Fruit fly (Drosophila melanogaster) whole organism: ENCODE data around the gene Gad1.

ENCODE experiments used
- CG8478 ChIP-seq: fragments of >200 bp; optimal IDR thresholded peaks from 2 replicates; lab custom pipeline; 2018; ENCODE audit warnings: inconsistent platforms
- EcR ChIP-seq, 2 experiments: fragments of >200 bp; optimal IDR thresholded peaks; 2 replicates each; lab custom pipeline; 2017; ENCODE audit warnings: missing biosample characterization in 2 of 2, missing genetic modification characterization in 2 of 2, missing genetic modification reagents in 2 of 2
- psq ChIP-seq: fragments of >200 bp; optimal IDR thresholded peaks from 2 replicates; lab custom pipeline; 2017
- usp ChIP-seq: fragments of >200 bp; optimal IDR thresholded peaks from 2 replicates; lab custom pipeline; 2017; ENCODE audit warnings: missing biosample characterization, missing genetic modification characterization, mixed read lengths

DNA sequence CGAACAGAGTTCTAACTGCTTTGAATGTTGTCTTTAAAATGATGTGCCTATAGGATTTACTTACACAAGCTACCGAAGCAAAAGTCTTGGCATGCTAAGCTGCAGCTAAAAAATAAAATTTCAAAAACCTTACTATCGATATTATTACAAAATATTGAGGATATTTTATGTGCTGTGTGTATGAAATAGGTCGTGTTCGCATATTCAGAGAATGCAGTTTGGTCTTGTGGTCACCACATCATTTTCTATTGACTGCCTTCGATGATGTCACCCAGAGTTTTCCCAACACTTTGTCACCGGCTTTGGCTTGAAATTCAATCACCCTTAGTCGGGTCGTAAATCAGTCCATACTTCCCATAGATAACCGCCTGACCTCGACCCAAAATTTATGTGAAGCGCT, 40.9 kb downstream of the Gad1 start, which contains the start of gene Dpy-30L2:
- TF ChIP-seq usp (GFP tag; lab: Kevin White, UChicago): no peak
- no peak for TF ChIP-seq psq
- TF ChIP-seq EcR (GFP tag; optimal IDR thresholded peaks at IDR 0.05; lab: Kevin White, UChicago): no peak
- TF ChIP-seq CG8478: no peak
